Worm (Caenorhabditis elegans) whole organism, young adult: ENCODE results near the gene Y53G8AR.8.

Experiments used
- D2030.7 ChIP-seq: fragments of 200-800 bp; sonication (Bioruptor generic); IDR thresholded peaks from 2 replicates; pipeline ENCODE4 v1.3.6; 2022; ENCODE audit warnings: missing genetic modification reagents, missing genetic modification characterization, missing compliant biosample characterization
- ama-1 ChIP-seq, 3 experiments: fragments of 150-350 bp in 1 of 3; sonication (generic microtip) in 2 of 3; optimal IDR thresholded peaks; 2 replicates each; lab custom pipeline; 2014 to 2018; ENCODE audit warnings: missing biosample characterization in 2 of 3, missing genetic modification characterization in 2 of 3, missing genetic modification reagents in 2 of 3
- aptf-2 ChIP-seq: fragments of 200-800 bp; sonication (Bioruptor generic); conservative IDR thresholded peaks from 2 replicates; pipeline ENCODE4 v1.3.6; 2022; ENCODE audit warnings: missing genetic modification reagents, missing genetic modification characterization, missing compliant biosample characterization
- ceh-40 ChIP-seq: fragments of 200-800 bp; sonication (Bioruptor generic); IDR thresholded peaks from 2 replicates; pipeline ENCODE4 v1.3.6; 2022; ENCODE audit warnings: missing genetic modification characterization, missing compliant biosample characterization
- lin-35 ChIP-seq, 3 experiments: fragments of 150-350 bp in 2 of 3; sonication (generic microtip) in 1 of 3; optimal IDR thresholded peaks; 2 replicates each; lab custom pipeline; 2014 to 2018; ENCODE audit warnings: missing biosample characterization in 3 of 3, missing genetic modification characterization in 3 of 3, missing genetic modification reagents in 3 of 3
- lin-40 ChIP-seq: sonication (generic microtip); optimal IDR thresholded peaks from 2 replicates; lab custom pipeline; 2016; ENCODE audit warnings: missing genetic modification characterization, mild to moderate bottlenecking, missing compliant biosample characterization, missing genotype, missing genetic modification reagents
- pha-4 ChIP-seq: fragments of 150-350 bp; sonication (generic microtip); optimal IDR thresholded peaks from 2 replicates; lab custom pipeline; 2014; ENCODE audit warnings: missing biosample characterization, missing genetic modification reagents, missing genetic modification characterization
- snpc-1.3 ChIP-seq: sonication (generic microtip); optimal IDR thresholded peaks from 2 replicates; lab custom pipeline; 2017; ENCODE audit warnings: missing genetic modification characterization, mild to moderate bottlenecking, missing compliant biosample characterization, antibody characterized with exemption, moderate library complexity, missing genotype, missing genetic modification reagents; ENCODE audit not compliant: insufficient read depth
- ztf-26 ChIP-seq: sonication (generic microtip); optimal IDR thresholded peaks from 2 replicates; lab custom pipeline; 2017; ENCODE audit warnings: missing genetic modification characterization, missing compliant biosample characterization
- ztf-3 ChIP-seq: fragments of 200-800 bp; sonication (Bioruptor generic); optimal IDR thresholded peaks from 2 replicates; lab custom pipeline; 2018; ENCODE audit warnings: mild to moderate bottlenecking, missing genetic modification characterization, missing compliant biosample characterization

DNA sequence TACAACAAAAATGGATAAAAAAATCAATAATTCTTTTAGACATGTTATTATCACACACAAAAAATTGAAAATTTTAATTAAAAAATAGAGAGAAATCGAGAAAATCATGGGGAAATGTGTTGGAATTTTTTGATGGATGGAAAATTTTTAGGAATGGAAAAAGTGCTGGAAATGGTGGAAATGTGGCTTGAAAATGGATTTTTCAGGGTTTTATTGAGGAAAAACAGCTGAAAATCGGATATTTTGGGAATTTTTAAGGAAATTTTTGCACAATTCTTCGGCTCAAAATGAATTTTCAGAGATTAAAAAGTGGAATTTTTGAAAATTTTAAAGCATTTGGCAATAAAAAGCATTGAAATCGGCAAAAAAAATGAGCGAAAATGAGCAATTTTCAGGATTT lies 23.8 kb upstream of the Y53G8AR.8 start:
- TF ChIP-seq aptf-2 (no peak), pha-4 (tag; lab: Kevin White, UChicago) (no peak), ztf-3 (GFP tag; lab: Kevin White, UChicago) (no peak), ztf-26 (tag; lab: Kevin White, UChicago) (no peak), lin-40 (no peak), D2030.7 (GFP tag; lab: Robert Waterston, UW) (no peak), ceh-40 (GFP tag; lab: Robert Waterston, UW) (no peak), snpc-1.3 (tag; lab: Kevin White, UChicago) (no peak), ama-1 (optimal IDR thresholded peaks at IDR 0.05; lab: Kevin White, UChicago) (no peak), ama-1 (GFP tag; optimal IDR thresholded peaks at IDR 0.05; lab: Kevin White, UChicago) (no peak), lin-35 (GFP tag; optimal IDR thresholded peaks at IDR 0.05; lab: Kevin White, UChicago) (no peak)
